Worm (Caenorhabditis elegans) whole organism, L3 larva: ENCODE data around the gene fbxa-44.
"Not testable (repeated sequence)": the region's sequence is repeated elsewhere in the genome, so short reads cannot be mapped to it uniquely, and the experiment has no call there.

Source experiments
- ama-1 ChIP-seq: fragments of 150-350 bp; optimal IDR thresholded peaks from 2 replicates; lab custom pipeline; 2018
- ceh-16 ChIP-seq: sonication (generic microtip); optimal IDR thresholded peaks from 2 replicates; lab custom pipeline; 2017; ENCODE audit warnings: missing biosample characterization, missing genetic modification characterization
- ceh-82 ChIP-seq: fragments of 150-350 bp; optimal IDR thresholded peaks from 2 replicates; lab custom pipeline; 2014; ENCODE audit warnings: missing biosample characterization, missing genetic modification characterization
- daf-12 ChIP-seq: fragments of 150-350 bp; optimal IDR thresholded peaks from 2 replicates; lab custom pipeline; 2014; ENCODE audit warnings: missing biosample characterization, missing genetic modification reagents, missing genetic modification characterization
- elt-2 ChIP-seq: sonication (generic microtip); optimal IDR thresholded peaks from 2 replicates; lab custom pipeline; 2016; ENCODE audit warnings: missing genetic modification reagents, mild to moderate bottlenecking, missing genetic modification characterization, missing compliant biosample characterization
- eor-1 ChIP-seq, 2 experiments: fragments of 150-350 bp; optimal IDR thresholded peaks; 2 replicates each; lab custom pipeline; 2014 to 2018; ENCODE audit warnings: missing biosample characterization in 2 of 2, missing genetic modification characterization in 2 of 2
- fkh-10 ChIP-seq: sonication (generic microtip); optimal IDR thresholded peaks from 2 replicates; lab custom pipeline; 2017; ENCODE audit warnings: missing biosample characterization, missing genetic modification reagents, missing genetic modification characterization
- jun-1 ChIP-seq: fragments of 150-350 bp; optimal IDR thresholded peaks from 2 replicates; lab custom pipeline; 2014; ENCODE audit warnings: missing biosample characterization, missing genetic modification reagents, missing genetic modification characterization
- lin-15B ChIP-seq: fragments of 150-350 bp; optimal IDR thresholded peaks from 2 replicates; lab custom pipeline; 2014; ENCODE audit warnings: missing biosample characterization, missing genetic modification characterization
- lsy-12 ChIP-seq: sonication (generic microtip); optimal IDR thresholded peaks from 2 replicates; lab custom pipeline; 2016; ENCODE audit warnings: mild to moderate bottlenecking, missing genetic modification characterization, missing compliant biosample characterization
- mml-1 ChIP-seq: fragments of 150-350 bp; sonication (generic microtip); optimal IDR thresholded peaks from 3 replicates; lab custom pipeline; 2014; ENCODE audit warnings: missing biosample characterization, missing genetic modification characterization
- nfya-1 ChIP-seq: sonication (generic microtip); optimal IDR thresholded peaks from 2 replicates; lab custom pipeline; 2017; ENCODE audit warnings: missing genetic modification characterization, mild to moderate bottlenecking, missing compliant biosample characterization, antibody characterized with exemption, moderate library complexity; ENCODE audit not compliant: insufficient read depth
- nhr-11 ChIP-seq: fragments of 150-350 bp; optimal IDR thresholded peaks from 2 replicates; lab custom pipeline; 2014; ENCODE audit warnings: missing biosample characterization, missing genetic modification characterization
- nhr-237 ChIP-seq: fragments of 150-350 bp; optimal IDR thresholded peaks from 2 replicates; lab custom pipeline; 2014; ENCODE audit warnings: missing biosample characterization, missing genetic modification characterization
- nhr-28 ChIP-seq: fragments of 150-350 bp; optimal IDR thresholded peaks from 2 replicates; lab custom pipeline; 2014; ENCODE audit warnings: missing biosample characterization, missing genetic modification characterization
- nhr-43 ChIP-seq: sonication (generic microtip); optimal IDR thresholded peaks from 2 replicates; lab custom pipeline; 2016; ENCODE audit warnings: mild to moderate bottlenecking, missing genetic modification characterization, missing compliant biosample characterization; ENCODE audit not compliant: poor library complexity, severe bottlenecking
- nhr-76 ChIP-seq: fragments of 150-350 bp; sonication (generic microtip); optimal IDR thresholded peaks from 5 replicates; lab custom pipeline; 2014; ENCODE audit warnings: missing biosample characterization, missing genetic modification characterization
- pqm-1 ChIP-seq: fragments of 150-350 bp; optimal IDR thresholded peaks from 2 replicates; lab custom pipeline; 2017; ENCODE audit warnings: missing biosample characterization, missing genetic modification characterization, inconsistent platforms
- sea-2 ChIP-seq: fragments of 150-350 bp; sonication (generic microtip); optimal IDR thresholded peaks from 4 replicates; lab custom pipeline; 2014; ENCODE audit warnings: missing biosample characterization, missing genetic modification reagents, missing genetic modification characterization
- skn-1 ChIP-seq: fragments of 150-350 bp; optimal IDR thresholded peaks from 2 replicates; lab custom pipeline; 2014; ENCODE audit warnings: missing biosample characterization, missing genetic modification characterization
- snpc-4 ChIP-seq: fragments of 150-350 bp; optimal IDR thresholded peaks from 2 replicates; lab custom pipeline; 2014; ENCODE audit warnings: missing biosample characterization, missing genetic modification characterization
- zag-1 ChIP-seq: fragments of 150-350 bp; optimal IDR thresholded peaks from 2 replicates; lab custom pipeline; 2014; ENCODE audit warnings: missing biosample characterization, missing genetic modification characterization
- ztf-4 ChIP-seq: fragments of 150-350 bp; optimal IDR thresholded peaks from 2 replicates; lab custom pipeline; 2014; ENCODE audit warnings: missing biosample characterization, missing genetic modification characterization

Gene fbxa-44

ce11 chrV:16921952-16922351 lies 32.9 kb downstream of the fbxa-44 start, which contains the start of gene Y102A5C.4:
Y102A5C.4 (plus strand) TSS chrV:16922252.
- TF ChIP-seq nfya-1: no peak
- TF ChIP-seq nhr-11 (tag; lab: Kevin White, UChicago): no peak
- no peak for TF ChIP-seq ceh-16
- TF ChIP-seq sea-2 (GFP tag; lab: Kevin White, UChicago): no peak
- no peak for TF ChIP-seq nhr-43 (tag; lab: Kevin White, UChicago)
- no peak for TF ChIP-seq nhr-28 (tag; lab: Kevin White, UChicago)
- no peak for TF ChIP-seq eor-1 (tag; optimal IDR thresholded peaks at IDR 0.05; lab: Kevin White, UChicago)
- no peak for TF ChIP-seq jun-1 (tag; lab: Kevin White, UChicago)
- TF ChIP-seq pqm-1: no peak

ce11 chrV:16927345-16927744 lies 38.3 kb downstream of the fbxa-44 start, which contains the start of gene Y102A5C.36:
Y102A5C.36 (minus strand) TSS chrV:16927445.
- TF ChIP-seq snpc-4 (tag; lab: Kevin White, UChicago) (no peak), nhr-237 (tag; lab: Kevin White, UChicago) (no peak), elt-2 (tag; lab: Kevin White, UChicago) (no peak), lsy-12 (tag; lab: Kevin White, UChicago) (no peak), nhr-28 (tag; lab: Kevin White, UChicago) (no peak), ama-1 (no peak), fkh-10 (GFP tag; lab: Kevin White, UChicago) (no peak), skn-1 (tag; lab: Kevin White, UChicago) (no peak), zag-1 (tag; lab: Kevin White, UChicago) (no peak), sea-2 (GFP tag; lab: Kevin White, UChicago) (no peak), nhr-76 (tag; lab: Kevin White, UChicago) (no peak), lin-15B (tag; lab: Kevin White, UChicago) (no peak), ztf-4 (tag; lab: Kevin White, UChicago) (no peak), jun-1 (tag; lab: Kevin White, UChicago) (no peak), mml-1 (tag; lab: Kevin White, UChicago) (no peak), ceh-82 (tag; lab: Kevin White, UChicago) (no peak)

- not testable (repeated sequence) for TF ChIP-seq daf-12, jun-1, nhr-76 (tag; lab: Kevin White, UChicago)
Observed at ce11 chrV:16938731-16939130, 49.7 kb downstream of the fbxa-44 start, which contains the start of gene fbxa-148. fbxa-148 (plus strand) TSS chrV:16939031.
